Worm (Caenorhabditis elegans): ENCODE data around the gene srz-31.

DNA sequence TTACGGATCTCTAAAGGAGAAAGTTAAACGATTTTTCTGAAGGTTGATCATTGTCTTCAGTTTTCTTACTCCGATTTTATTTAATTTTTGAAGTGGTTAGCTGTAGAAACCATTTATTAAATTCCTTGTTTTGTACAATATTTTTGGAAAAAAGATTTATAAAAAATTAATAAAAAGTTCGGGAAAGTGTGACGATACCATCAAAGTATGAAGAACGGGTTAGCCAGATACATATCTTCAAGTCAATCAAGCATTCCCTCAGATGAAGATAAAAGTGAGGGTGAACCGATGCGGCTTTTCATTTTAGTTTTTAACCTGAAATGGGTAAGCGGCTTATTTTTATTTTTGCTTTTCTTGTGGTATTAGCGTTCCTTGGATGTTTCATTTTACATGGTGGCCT, 28.3 kb downstream of the srz-31 start, which contains the start of gene R05A10.6:
- no peak for TF ChIP-seq dve-1 (tag; optimal IDR thresholded peaks at IDR 0.05)
- no peak for TF ChIP-seq unc-55 (GFP tag; optimal IDR thresholded peaks at IDR 0.05)
- no peak for TF ChIP-seq ama-1 (optimal IDR thresholded peaks at IDR 0.05)
- no peak for TF ChIP-seq pqm-1 (tag; optimal IDR thresholded peaks at IDR 0.05)
- no peak for TF ChIP-seq sox-4 (tag; optimal IDR thresholded peaks at IDR 0.05)

Measured in whole organism, late embryonic.